Fruit fly (Drosophila melanogaster) whole organism, embryonic: ENCODE measurements around the gene CG31230.
A peak's percentile ranks its signal among the peaks of the same experiment; 100 is the strongest.

ENCODE experiments used
- Bgb ChIP-seq: fragments of 200-800 bp; sonication (Bioruptor generic); IDR thresholded peaks from 2 replicates; pipeline ENCODE4 v1.3.6; 2022; ENCODE audit warnings: missing biosample characterization, missing genetic modification characterization; ENCODE audit not compliant: partially characterized antibody
- CG10147 ChIP-seq: fragments of 200-800 bp; sonication (Bioruptor generic); optimal IDR thresholded peaks from 2 replicates; lab custom pipeline; 2019; ENCODE audit warnings: missing biosample characterization, mild to moderate bottlenecking, missing genetic modification characterization, moderate library complexity
- CG10979 ChIP-seq: fragments of 200-800 bp; sonication (Bioruptor generic); optimal IDR thresholded peaks from 2 replicates; lab custom pipeline; 2018; ENCODE audit warnings: missing biosample characterization, mild to moderate bottlenecking, missing genetic modification characterization, moderate library complexity
- CG11085 ChIP-seq: fragments of 200-800 bp; sonication (Bioruptor generic); IDR thresholded peaks from 2 replicates; pipeline ENCODE4 v1.3.6; 2022; ENCODE audit warnings: missing biosample characterization, missing genetic modification characterization
- CG11093 ChIP-seq: fragments of 200-800 bp; sonication (Bioruptor generic); IDR thresholded peaks from 3 replicates; pipeline ENCODE4 v1.3.6; 2022; ENCODE audit warnings: missing biosample characterization, missing genetic modification characterization
- CG11456 ChIP-seq: fragments of 200-800 bp; sonication (Bioruptor generic); IDR thresholded peaks from 3 replicates; pipeline ENCODE4 v1.3.6; 2022; ENCODE audit warnings: missing biosample characterization, missing genetic modification characterization
- CG12071 ChIP-seq: fragments of 200-800 bp; sonication (Bioruptor generic); optimal IDR thresholded peaks from 3 replicates; lab custom pipeline; 2018; ENCODE audit warnings: missing biosample characterization, mild to moderate bottlenecking, missing genetic modification characterization
- CG12104 ChIP-seq: fragments of 200-800 bp; sonication (Bioruptor generic); optimal IDR thresholded peaks from 3 replicates; lab custom pipeline; 2016; ENCODE audit warnings: missing biosample characterization, missing genetic modification characterization
- CG12942 ChIP-seq: fragments of 200-800 bp; sonication (Bioruptor generic); optimal IDR thresholded peaks from 3 replicates; lab custom pipeline; 2016; ENCODE audit warnings: missing biosample characterization, missing genetic modification characterization
- CG15479 ChIP-seq: fragments of 200-800 bp; sonication (Bioruptor generic); optimal IDR thresholded peaks from 3 replicates; lab custom pipeline; 2019; ENCODE audit warnings: missing biosample characterization, mild to moderate bottlenecking, missing genetic modification characterization, moderate library complexity
- CG18619 ChIP-seq: fragments of 200-800 bp; sonication (Bioruptor generic); optimal IDR thresholded peaks from 3 replicates; lab custom pipeline; 2017; ENCODE audit warnings: missing biosample characterization, mild to moderate bottlenecking, missing genetic modification characterization
- CG4328 ChIP-seq: fragments of 200-800 bp; sonication (Bioruptor generic); optimal IDR thresholded peaks from 3 replicates; lab custom pipeline; 2017; ENCODE audit warnings: missing biosample characterization, missing genetic modification reagents, missing genetic modification characterization
- CG4854 ChIP-seq: fragments of 200-800 bp; sonication (Bioruptor generic); optimal IDR thresholded peaks from 2 replicates; lab custom pipeline; 2016; ENCODE audit warnings: missing biosample characterization, missing genetic modification characterization, inconsistent platforms
- CG5245 ChIP-seq: fragments of 200-800 bp; sonication (Bioruptor generic); optimal IDR thresholded peaks from 3 replicates; lab custom pipeline; 2016; ENCODE audit warnings: missing biosample characterization, missing genetic modification characterization
- CG6175 ChIP-seq: fragments of 200-800 bp; sonication (Bioruptor generic); IDR thresholded peaks from 3 replicates; pipeline ENCODE4 v1.3.6; 2022; ENCODE audit warnings: missing biosample characterization, missing genetic modification characterization
- CG8290 ChIP-seq, 3 experiments: fragments of 200-800 bp; sonication (Bioruptor generic); optimal IDR thresholded peaks; 2 replicates each; lab custom pipeline; 2016 to 2019; ENCODE audit warnings: missing biosample characterization in 3 of 3, missing genetic modification characterization in 3 of 3, mild to moderate bottlenecking in 2 of 3, moderate library complexity in 1 of 3
- CG8359 ChIP-seq: fragments of 200-800 bp; sonication (Bioruptor generic); optimal IDR thresholded peaks from 2 replicates; lab custom pipeline; 2017; ENCODE audit warnings: missing biosample characterization, mild to moderate bottlenecking, missing genetic modification characterization, borderline replicate concordance
- Camta ChIP-seq: fragments of 200-800 bp; sonication (Bioruptor generic); optimal IDR thresholded peaks from 2 replicates; lab custom pipeline; 2016; ENCODE audit warnings: missing biosample characterization, missing genetic modification characterization
- D19A ChIP-seq: fragments of 200-800 bp; optimal IDR thresholded peaks from 3 replicates; lab custom pipeline; 2019; ENCODE audit warnings: missing biosample characterization, mild to moderate bottlenecking, missing genetic modification characterization, moderate library complexity
- Dll ChIP-seq: fragments of 200-800 bp; sonication (Bioruptor generic); IDR thresholded peaks from 4 replicates; pipeline ENCODE4 v1.3.6; 2022; ENCODE audit warnings: missing biosample characterization, missing genetic modification characterization; ENCODE audit not compliant: partially characterized antibody
- HLH4C ChIP-seq: fragments of 200-800 bp; sonication (Bioruptor generic); IDR thresholded peaks from 3 replicates; pipeline ENCODE4 v1.3.6; 2022; ENCODE audit warnings: missing biosample characterization, missing genetic modification characterization; ENCODE audit not compliant: partially characterized antibody
- Hr3 ChIP-seq: fragments of 200-800 bp; sonication (Bioruptor generic); optimal IDR thresholded peaks from 3 replicates; lab custom pipeline; 2016; ENCODE audit warnings: missing biosample characterization, missing genetic modification characterization
- Max ChIP-seq: fragments of 200-800 bp; sonication (Bioruptor generic); optimal IDR thresholded peaks from 2 replicates; lab custom pipeline; 2016; ENCODE audit warnings: missing biosample characterization, mild to moderate bottlenecking, missing genetic modification characterization
- Nf-YA ChIP-seq: fragments of 200-800 bp; sonication (Bioruptor generic); IDR thresholded peaks from 2 replicates; pipeline ENCODE4 v1.3.6; 2022; ENCODE audit warnings: missing biosample characterization, missing genetic modification characterization
- Oli ChIP-seq: fragments of 200-800 bp; sonication (Bioruptor generic); optimal IDR thresholded peaks from 2 replicates; lab custom pipeline; 2018; ENCODE audit warnings: missing biosample characterization, mild to moderate bottlenecking, missing genetic modification characterization, moderate library complexity
- Pdp1 ChIP-seq, 2 experiments: fragments of 200-800 bp; sonication (Bioruptor generic); optimal IDR thresholded peaks; 3 replicates each; lab custom pipeline; 2016; ENCODE audit warnings: missing biosample characterization in 2 of 2, missing genetic modification characterization in 2 of 2, mild to moderate bottlenecking in 1 of 2, moderate library complexity in 1 of 2
- Poxn ChIP-seq: fragments of 200-800 bp; sonication (Bioruptor generic); IDR thresholded peaks from 2 replicates; pipeline ENCODE4 v1.3.6; 2022; ENCODE audit warnings: missing biosample characterization, missing genetic modification characterization
- bbx ChIP-seq: fragments of 200-800 bp; sonication (Bioruptor generic); IDR thresholded peaks from 2 replicates; pipeline ENCODE4 v1.3.6; 2022; ENCODE audit warnings: missing biosample characterization, missing genetic modification characterization; ENCODE audit not compliant: partially characterized antibody
- cg ChIP-seq: fragments of 200-800 bp; sonication (Bioruptor generic); optimal IDR thresholded peaks from 3 replicates; lab custom pipeline; 2019; ENCODE audit warnings: missing biosample characterization, mild to moderate bottlenecking, missing genetic modification characterization, moderate library complexity
- chm ChIP-seq: fragments of 200-800 bp; sonication (Bioruptor generic); IDR thresholded peaks from 2 replicates; pipeline ENCODE4 v1.3.6; 2022; ENCODE audit warnings: missing biosample characterization, missing genetic modification characterization
- chn ChIP-seq: fragments of 200-800 bp; sonication (Bioruptor generic); optimal IDR thresholded peaks from 2 replicates; lab custom pipeline; 2016; ENCODE audit warnings: missing biosample characterization, missing genetic modification characterization
- croc ChIP-seq: fragments of 200-800 bp; sonication (Bioruptor generic); conservative IDR thresholded peaks from 3 replicates; pipeline ENCODE4 v1.3.6; 2022; ENCODE audit warnings: missing biosample characterization, missing genetic modification characterization
- grau ChIP-seq: fragments of 200-800 bp; optimal IDR thresholded peaks from 3 replicates; lab custom pipeline; 2019; ENCODE audit warnings: missing biosample characterization, mild to moderate bottlenecking, missing genetic modification characterization, moderate library complexity
- gt ChIP-seq: fragments of 200-800 bp; sonication (Bioruptor generic); IDR thresholded peaks from 2 replicates; pipeline ENCODE4 v1.3.6; 2022; ENCODE audit warnings: missing biosample characterization, missing genetic modification characterization
- lola ChIP-seq, 3 experiments: fragments of >200 bp in 2 of 3; fragments of 200-800 bp in 1 of 3; sonication (Bioruptor generic) in 1 of 3; optimal IDR thresholded peaks; 2 replicates each; lab custom pipeline; 2017 to 2019; ENCODE audit warnings: missing biosample characterization in 3 of 3, missing genetic modification characterization in 3 of 3, mild to moderate bottlenecking in 1 of 3, moderate library complexity in 1 of 3
- mam ChIP-seq: fragments of 200-800 bp; sonication (Bioruptor generic); optimal IDR thresholded peaks from 3 replicates; lab custom pipeline; 2016; ENCODE audit warnings: missing biosample characterization, missing genetic modification characterization
- ro ChIP-seq: fragments of 200-800 bp; sonication (Bioruptor generic); IDR thresholded peaks from 2 replicates; pipeline ENCODE4 v1.3.6; 2022; ENCODE audit warnings: missing biosample characterization, missing genetic modification characterization
- schlank ChIP-seq: fragments of 200-800 bp; sonication (Bioruptor generic); optimal IDR thresholded peaks from 2 replicates; lab custom pipeline; 2018; ENCODE audit warnings: missing biosample characterization, mild to moderate bottlenecking, missing genetic modification characterization
- slbo ChIP-seq: fragments of 200-800 bp; sonication (Bioruptor generic); IDR thresholded peaks from 2 replicates; pipeline ENCODE4 v1.3.6; 2022; ENCODE audit warnings: missing biosample characterization, missing genetic modification characterization
- stc ChIP-seq: fragments of 200-800 bp; sonication (Bioruptor generic); IDR thresholded peaks from 2 replicates; pipeline ENCODE4 v1.3.6; 2022; ENCODE audit warnings: missing biosample characterization, missing genetic modification characterization

Gene CG31230

dm6 chr3R:18670441-18671111, 903 bp upstream of the CG31230 start (continued):
- TF ChIP-seq Bgb (GFP tag; lab: Robert Waterston, UW) (no peak), CG5245 (no peak), CG12104 (GFP tag; lab: Kevin White, UChicago) (no peak), chm (GFP tag; lab: Robert Waterston, UW) (no peak), bbx (GFP tag; lab: Robert Waterston, UW) (no peak), Max (GFP tag; lab: Kevin White, UChicago) (peak; percentile 18), CG8290 (GFP tag; optimal IDR thresholded peaks at IDR 0.05; lab: Kevin White, UChicago) (no peak), CG8290 (tag; optimal IDR thresholded peaks at IDR 0.05; lab: Kevin White, UChicago) (no peak), CG4854 (GFP tag; lab: Kevin White, UChicago) (no peak), cg (GFP tag; lab: Kevin White, UChicago) (no peak), schlank (tag; lab: Kevin White, UChicago) (no peak), croc (0 out of 3 replicates have a peak, but pooled peaks have one; percentile 28), CG11456 (GFP tag; lab: Robert Waterston, UW) (no peak), CG18619 (GFP tag; lab: Kevin White, UChicago) (no peak), CG6175 (GFP tag; lab: Robert Waterston, UW) (no peak), D19A (tag; lab: Kevin White, UChicago) (peak; percentile 16), Hr3 (peak; percentile 36), CG4328 (GFP tag; lab: Kevin White, UChicago) (peak; percentile 47), Camta (no peak), Dll (GFP tag; lab: Robert Waterston, UW) (0 out of 4 replicates have a peak, but pooled peaks have one; percentile 31), grau (tag; lab: Kevin White, UChicago) (peak; percentile 93), slbo (GFP tag; lab: Robert Waterston, UW) (no peak), CG11093 (0 out of 3 replicates have a peak, but pooled peaks have one; percentile 37), lola (GFP tag; optimal IDR thresholded peaks at IDR 0.05; lab: Kevin White, UChicago) (peak in 1 of 3 experiments; percentile 67), Oli (tag; lab: Kevin White, UChicago) (peak; percentile 63), HLH4C (GFP tag; lab: Robert Waterston, UW) (no peak), Pdp1 (GFP tag; optimal IDR thresholded peaks at IDR 0.05; lab: Kevin White, UChicago) (peak in 1 of 2 experiments; percentile 51), CG15479 (GFP tag; lab: Kevin White, UChicago) (no peak), chn (GFP tag; lab: Kevin White, UChicago) (no peak), mam (GFP tag; lab: Kevin White, UChicago) (peak; percentile 6), CG10147 (GFP tag; lab: Kevin White, UChicago) (no peak), CG10979 (peak; percentile 34), stc (no peak), gt (GFP tag; lab: Robert Waterston, UW) (no peak), ro (GFP tag; lab: Robert Waterston, UW) (no peak), CG8359 (GFP tag; lab: Kevin White, UChicago) (no peak), Poxn (GFP tag; lab: Robert Waterston, UW) (no peak), CG11085 (0 out of 2 replicates have a peak, but pooled peaks have one; percentile 31), Nf-YA (GFP tag; lab: Robert Waterston, UW) (no peak), CG12942 (peak; percentile 8), CG12071 (GFP tag; lab: Kevin White, UChicago) (no peak)
- TF ChIP-seq, all 482 proteins: peak for 155
